Fruit fly (Drosophila melanogaster): Measurements from ENCODE around the gene CG33777.

CG33777 gene

dm6 chr3L:4510317-4510716 is 44.7 kb downstream of the CG33777 start:
- no peak for TF ChIP-seq CG17801 (GFP tag; optimal IDR thresholded peaks at IDR 0.05; ENCODE audit: partially characterized antibody)

dm6 chr3L:4508926-4509457 is 46.0 kb downstream of the CG33777 start:
- TF ChIP-seq CG17801 (GFP tag; optimal IDR thresholded peaks at IDR 0.05; ENCODE audit: partially characterized antibody), result no peak

dm6 chr3L:4508307-4508706 is 46.7 kb downstream of the CG33777 start, which contains the start of gene NT1:
TSS of gene NT1 (minus strand) at chr3L:4508433.
- no peak for TF ChIP-seq CG17801 (GFP tag; optimal IDR thresholded peaks at IDR 0.05; ENCODE audit: partially characterized antibody)

- no peak for TF ChIP-seq CG17801 (GFP tag; optimal IDR thresholded peaks at IDR 0.05; ENCODE audit: partially characterized antibody)
Measured at dm6 chr3L:4507846-4508245, 47.2 kb downstream of the CG33777 start.

Data from ovary, adult (tissue).